Fruit fly (Drosophila melanogaster): ENCODE results near the gene CG31637.

CG31637 gene

DNA sequence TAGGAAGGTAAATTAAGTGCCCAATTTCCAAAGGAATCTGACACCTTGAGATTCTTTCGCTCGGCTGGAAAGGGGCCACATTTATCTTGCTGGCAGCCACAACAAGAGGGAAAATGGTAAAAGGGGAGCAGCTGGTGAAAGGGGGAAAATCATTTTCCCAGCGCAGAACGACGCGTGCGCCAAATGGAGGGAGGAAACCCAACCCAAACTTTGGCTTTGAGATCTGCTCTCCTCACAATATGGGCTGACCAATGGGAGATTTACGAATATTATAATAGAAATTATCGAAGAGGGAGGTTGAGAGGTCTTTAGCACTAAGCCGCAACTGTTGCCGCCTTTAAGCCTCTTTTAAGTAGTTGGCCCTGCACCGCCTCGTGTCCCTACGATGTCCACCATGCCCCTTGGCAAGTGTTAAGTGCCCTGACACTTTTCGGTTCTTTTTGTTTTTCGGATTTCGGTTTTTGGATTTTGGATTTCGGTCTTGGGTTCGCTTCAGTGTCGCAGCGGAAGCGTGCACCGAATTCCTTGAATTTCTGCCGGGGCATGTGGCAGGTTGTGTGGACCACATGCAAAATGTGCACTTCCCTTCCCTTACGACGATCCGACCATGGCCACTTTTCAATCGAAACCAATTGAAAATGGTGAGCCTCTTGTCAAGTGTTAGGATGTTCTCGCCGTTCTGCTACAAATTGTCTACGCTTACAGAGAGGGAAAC, 33.7 kb downstream of the CG31637 start:
- TF ChIP-seq CG12768 (GFP tag; optimal IDR thresholded peaks at IDR 0.05): no peak
- no peak for TF ChIP-seq bab1 (GFP tag; optimal IDR thresholded peaks at IDR 0.05)
- TF ChIP-seq Hr96 (GFP tag; optimal IDR thresholded peaks at IDR 0.05): no peak
- no peak for TF ChIP-seq cic (GFP tag; optimal IDR thresholded peaks at IDR 0.05)
- no peak for TF ChIP-seq Crg-1 (GFP tag; optimal IDR thresholded peaks at IDR 0.05)
- TF ChIP-seq kay (GFP tag; ENCODE audit: borderline replicate concordance): no peak
- no peak for TF ChIP-seq tj (GFP tag; optimal IDR thresholded peaks at IDR 0.05)
- TF ChIP-seq cnc (optimal IDR thresholded peaks at IDR 0.05): no peak
- TF ChIP-seq CG5204 (GFP tag; optimal IDR thresholded peaks at IDR 0.05): no peak
- TF ChIP-seq CG33017 (tag; optimal IDR thresholded peaks at IDR 0.05): no peak
- TF ChIP-seq Clk (GFP tag; optimal IDR thresholded peaks at IDR 0.05): no peak
- TF ChIP-seq CG14711 (tag; optimal IDR thresholded peaks at IDR 0.05): no peak
- TF ChIP-seq CG1620 (GFP tag; optimal IDR thresholded peaks at IDR 0.05): no peak
- TF ChIP-seq Mnt (GFP tag; optimal IDR thresholded peaks at IDR 0.05): no peak
- no peak for TF ChIP-seq pad (GFP tag; optimal IDR thresholded peaks at IDR 0.05)
- no peak for TF ChIP-seq toe (GFP tag; optimal IDR thresholded peaks at IDR 0.05)
- TF ChIP-seq ovo (GFP tag; optimal IDR thresholded peaks at IDR 0.05): no peak

dm6 chr2L:6532977-6533376, 34.5 kb downstream of the CG31637 start:
- TF ChIP-seq tj (GFP tag; optimal IDR thresholded peaks at IDR 0.05) (peak; percentile 97), cnc (optimal IDR thresholded peaks at IDR 0.05) (no peak)

DNA sequence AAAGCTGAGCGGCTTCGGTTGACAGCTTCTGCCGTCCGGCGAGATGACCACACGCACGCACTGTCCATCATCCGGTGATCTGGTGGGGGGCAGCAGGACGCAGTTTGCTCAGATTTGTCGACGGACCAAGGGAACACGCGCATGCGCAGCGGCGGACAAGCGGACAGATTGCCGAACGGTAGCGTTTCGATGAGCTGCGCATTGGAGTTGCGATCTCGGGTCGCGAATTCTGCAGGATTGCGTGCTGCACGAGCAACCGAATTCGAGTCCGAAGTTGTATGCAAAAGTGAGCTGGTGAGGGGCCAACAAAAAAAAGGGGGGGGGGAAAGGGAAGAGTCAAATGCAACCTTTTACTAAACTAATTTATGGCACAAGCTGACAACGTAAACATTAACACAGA, 35.3 kb downstream of the CG31637 start:
- TF ChIP-seq CG11617 (GFP tag; optimal IDR thresholded peaks at IDR 0.05) (no peak), toe (GFP tag; optimal IDR thresholded peaks at IDR 0.05) (no peak), pad (GFP tag; optimal IDR thresholded peaks at IDR 0.05) (no peak), kay (GFP tag; ENCODE audit: borderline replicate concordance) (no peak), CG1620 (GFP tag; optimal IDR thresholded peaks at IDR 0.05) (no peak), ovo (GFP tag; optimal IDR thresholded peaks at IDR 0.05) (no peak), Mnt (GFP tag; optimal IDR thresholded peaks at IDR 0.05) (no peak), tj (GFP tag; optimal IDR thresholded peaks at IDR 0.05) (no peak)

dm6 chr2L:6534125-6534815, 35.8 kb downstream of the CG31637 start:
- no peak for TF ChIP-seq kay (GFP tag; ENCODE audit: borderline replicate concordance)
- no peak for TF ChIP-seq Mnt (GFP tag; optimal IDR thresholded peaks at IDR 0.05)
- no peak for TF ChIP-seq Hr96 (GFP tag; optimal IDR thresholded peaks at IDR 0.05)

- TF ChIP-seq CG5204 (GFP tag; optimal IDR thresholded peaks at IDR 0.05) (no peak), tj (GFP tag; optimal IDR thresholded peaks at IDR 0.05) (peak; percentile 30)
Observed at dm6 chr2L:6536044-6536581, 37.7 kb downstream of the CG31637 start.

DNA sequence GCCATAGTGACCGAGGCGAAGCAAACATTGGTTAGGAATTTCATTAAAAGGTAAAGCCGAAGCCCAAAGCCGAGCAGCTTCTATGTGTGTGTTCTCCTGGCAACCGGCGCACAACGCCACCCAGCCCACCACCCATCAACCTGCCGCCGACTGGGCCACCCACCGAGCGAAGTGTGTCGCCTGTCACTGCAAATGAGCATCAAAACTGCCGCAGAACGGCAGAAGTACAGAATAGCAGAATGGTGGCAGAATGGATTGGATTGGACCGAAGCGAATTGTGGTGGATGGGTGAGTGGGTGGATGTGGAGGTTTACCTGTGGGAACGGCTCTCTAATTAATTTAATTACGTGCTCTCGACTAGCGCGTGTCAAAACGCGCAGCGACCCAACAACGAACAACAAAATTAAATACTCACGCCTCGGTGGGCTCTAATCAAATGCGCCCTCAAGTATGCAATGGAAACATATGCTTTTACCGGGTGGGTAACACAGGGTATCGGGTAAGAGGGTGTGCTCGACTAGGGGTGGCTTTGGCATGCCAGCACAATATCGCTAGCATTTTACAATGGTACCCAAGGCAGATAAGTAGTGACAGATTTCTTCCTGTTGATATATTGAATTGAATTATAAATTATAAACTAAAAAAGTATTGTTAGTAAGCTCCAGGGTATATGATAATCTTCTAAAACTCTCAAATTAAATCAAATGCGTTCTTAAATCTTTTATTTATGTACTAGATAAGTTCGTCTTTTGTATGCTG, 41.4 kb downstream of the CG31637 start:
- TF ChIP-seq cnc (optimal IDR thresholded peaks at IDR 0.05) (no peak), bab1 (GFP tag; optimal IDR thresholded peaks at IDR 0.05) (no peak), pad (GFP tag; optimal IDR thresholded peaks at IDR 0.05) (no peak), kay (GFP tag; ENCODE audit: borderline replicate concordance) (no peak), CG1620 (GFP tag; optimal IDR thresholded peaks at IDR 0.05) (no peak), CG14711 (tag; optimal IDR thresholded peaks at IDR 0.05) (no peak), Mnt (GFP tag; optimal IDR thresholded peaks at IDR 0.05) (no peak), CG33017 (tag; optimal IDR thresholded peaks at IDR 0.05) (no peak), Clk (GFP tag; optimal IDR thresholded peaks at IDR 0.05) (no peak), ovo (GFP tag; optimal IDR thresholded peaks at IDR 0.05) (no peak), tj (GFP tag; optimal IDR thresholded peaks at IDR 0.05) (no peak), Hr96 (GFP tag; optimal IDR thresholded peaks at IDR 0.05) (no peak), CG7101 (tag; optimal IDR thresholded peaks at IDR 0.05) (no peak), CG7045 (GFP tag; optimal IDR thresholded peaks at IDR 0.05) (no peak), CG11617 (GFP tag; optimal IDR thresholded peaks at IDR 0.05) (no peak), Crg-1 (GFP tag; optimal IDR thresholded peaks at IDR 0.05) (no peak)
